Worm (Caenorhabditis elegans): ENCODE data around the gene C01G10.18.

Gene C01G10.18

DNA sequence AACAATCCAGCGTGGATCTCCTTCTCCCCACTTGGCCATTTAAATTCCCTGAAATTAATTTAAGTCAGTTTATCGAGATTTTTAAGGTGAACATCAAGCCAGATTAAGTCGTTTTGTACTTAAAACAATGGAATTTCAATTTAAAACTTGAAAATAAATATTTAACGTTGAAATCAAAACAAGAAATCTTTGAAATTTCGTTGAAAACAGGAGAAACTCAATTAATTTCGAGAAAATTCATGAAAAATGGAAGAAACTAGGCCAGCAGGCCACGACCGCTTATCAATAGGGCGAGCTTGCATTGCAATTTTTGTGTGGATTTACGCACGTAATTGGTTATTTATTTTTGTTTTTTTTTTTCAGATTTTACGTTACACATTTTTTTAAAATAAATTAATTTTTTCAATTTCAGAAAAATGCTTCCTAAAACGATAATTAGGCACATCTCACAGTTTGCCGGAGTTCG is 3.1 kb downstream of the C01G10.18 start, which contains the start of the genes ahsa-1 and C01G10.7:
ahsa-1 (minus strand) TSS at position 51 of the 466 bp plus-strand sequence.
C01G10.7 (plus strand) TSS at position 413 of the 466 bp plus-strand sequence.
- TF ChIP-seq med-1 (GFP tag; optimal IDR thresholded peaks at IDR 0.05; ENCODE audit: insufficient read depth) (no peak), cog-1 (tag; optimal IDR thresholded peaks at IDR 0.05) (peak; percentile 83), flt-1 (GFP tag; IDR thresholded peaks at IDR 0.05) (peak; percentile 77), tab-1 (GFP tag; IDR thresholded peaks at IDR 0.05) (no peak), ztf-23 (GFP tag; IDR thresholded peaks at IDR 0.05) (peak; percentile 89), ref-1 (GFP tag; conservative IDR thresholded peaks at IDR 0.05) (no peak), T22C8.4 (GFP tag; IDR thresholded peaks at IDR 0.05) (no peak), klf-2 (GFP tag; conservative IDR thresholded peaks at IDR 0.05) (no peak), ztf-29 (GFP tag; IDR thresholded peaks at IDR 0.05) (no peak)

DNA sequence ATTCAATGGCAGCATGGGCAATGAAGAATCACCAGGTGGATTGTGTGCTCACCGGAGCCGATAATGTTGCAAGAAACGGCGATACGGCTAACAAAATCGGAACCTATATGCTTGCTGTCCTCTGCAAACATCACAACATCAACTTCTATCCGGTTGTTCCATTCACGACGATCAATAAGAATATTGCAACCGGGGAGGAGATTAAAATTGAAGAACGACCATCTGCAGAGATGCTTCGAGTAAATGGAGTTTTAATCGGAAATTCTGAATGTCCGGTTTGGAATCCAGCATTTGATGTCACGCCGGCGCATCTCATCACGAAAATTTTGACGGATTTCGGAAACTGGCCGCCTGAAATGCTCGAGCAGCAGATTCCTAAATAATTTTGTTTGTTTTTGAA is 4.9 kb downstream of the C01G10.18 start:
- no peak for TF ChIP-seq klf-2 (GFP tag; conservative IDR thresholded peaks at IDR 0.05)
- TF ChIP-seq med-1 (GFP tag; optimal IDR thresholded peaks at IDR 0.05; ENCODE audit: insufficient read depth): no peak
- no peak for TF ChIP-seq flt-1 (GFP tag; IDR thresholded peaks at IDR 0.05)
- TF ChIP-seq T22C8.4 (GFP tag; IDR thresholded peaks at IDR 0.05): no peak
- TF ChIP-seq ref-1 (GFP tag; conservative IDR thresholded peaks at IDR 0.05): no peak
- TF ChIP-seq tab-1 (GFP tag; IDR thresholded peaks at IDR 0.05): no peak
- no peak for TF ChIP-seq ztf-29 (GFP tag; IDR thresholded peaks at IDR 0.05)
- no peak for TF ChIP-seq cog-1 (tag; optimal IDR thresholded peaks at IDR 0.05)
- TF ChIP-seq ztf-23 (GFP tag; IDR thresholded peaks at IDR 0.05): no peak

DNA sequence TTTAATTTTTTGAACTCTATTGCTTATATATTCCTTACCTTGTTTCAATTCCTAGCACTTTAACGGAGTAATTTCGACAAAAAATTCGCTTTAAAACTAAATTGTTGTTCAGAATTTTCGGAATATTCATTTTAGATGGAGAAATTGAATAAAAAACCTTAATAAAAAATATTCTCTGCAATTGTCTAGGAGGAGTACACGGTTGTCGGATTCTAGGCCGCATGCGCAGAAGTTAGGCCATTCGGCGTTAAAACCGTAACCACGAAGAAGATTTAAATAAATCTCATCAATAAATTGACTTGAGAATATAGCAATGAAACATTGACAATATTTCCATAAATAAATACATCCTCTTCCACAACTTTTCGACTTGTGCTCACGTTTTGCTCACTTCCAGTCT is 6.2 kb downstream of the C01G10.18 start, which contains the start of the genes C01G10.10 and C01G10.9:
C01G10.10 (minus strand) TSS at position 151 of the 400 bp plus-strand sequence.
C01G10.9 (plus strand) TSS at position 240 of the 400 bp plus-strand sequence.
- TF ChIP-seq flt-1 (GFP tag; IDR thresholded peaks at IDR 0.05) (0 out of 2 replicates have a peak, but pooled peaks have one; percentile 10), med-1 (GFP tag; optimal IDR thresholded peaks at IDR 0.05; ENCODE audit: insufficient read depth) (no peak)

DNA sequence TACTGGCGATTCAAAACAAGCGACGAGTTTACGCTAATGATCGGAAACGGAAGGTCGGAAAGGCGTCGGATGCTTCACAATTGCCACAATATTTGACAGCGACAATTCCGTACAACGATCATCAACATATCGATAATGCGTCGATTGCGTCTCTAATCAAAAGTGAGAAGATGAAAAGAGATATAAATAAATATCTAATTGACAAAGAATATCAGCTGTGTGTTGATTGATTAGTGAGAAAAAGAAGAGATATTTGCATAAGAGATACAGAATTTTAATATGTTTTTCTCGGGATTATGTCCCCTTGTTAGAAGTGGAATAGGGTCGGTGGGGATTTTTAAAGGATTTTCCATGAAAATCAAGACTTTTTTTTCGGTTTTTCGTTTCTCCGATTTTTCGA is 10.0 kb downstream of the C01G10.18 start:
- TF ChIP-seq cog-1 (tag; optimal IDR thresholded peaks at IDR 0.05): no peak
- no peak for TF ChIP-seq ref-1 (GFP tag; conservative IDR thresholded peaks at IDR 0.05)

DNA sequence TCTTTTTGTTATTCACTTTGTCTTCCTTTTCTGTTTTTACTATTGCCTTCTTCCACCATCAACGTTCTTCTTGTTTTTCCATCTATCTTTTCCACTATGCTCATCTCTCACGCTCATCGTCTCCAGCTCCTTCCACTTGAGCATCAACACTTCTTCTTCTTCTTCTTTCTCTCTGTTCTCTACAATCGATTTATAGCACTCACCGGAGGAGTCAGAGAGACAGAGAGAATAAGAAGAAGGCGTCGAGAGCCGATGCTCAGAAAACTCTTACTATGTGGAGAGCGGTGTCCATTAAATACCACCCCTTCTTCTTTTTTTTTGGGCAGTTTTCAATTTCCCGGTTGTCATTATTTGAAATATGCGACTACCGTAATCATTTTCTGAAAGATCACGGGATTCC is 13.6 kb downstream of the C01G10.18 start:
- TF ChIP-seq flt-1 (GFP tag; IDR thresholded peaks at IDR 0.05): no peak
- TF ChIP-seq T22C8.4 (GFP tag; IDR thresholded peaks at IDR 0.05): no peak
- no peak for TF ChIP-seq ztf-23 (GFP tag; IDR thresholded peaks at IDR 0.05)
- no peak for TF ChIP-seq cog-1 (tag; optimal IDR thresholded peaks at IDR 0.05)
- TF ChIP-seq ref-1 (GFP tag; conservative IDR thresholded peaks at IDR 0.05): no peak
- TF ChIP-seq tab-1 (GFP tag; IDR thresholded peaks at IDR 0.05): no peak
- no peak for TF ChIP-seq klf-2 (GFP tag; conservative IDR thresholded peaks at IDR 0.05)
- TF ChIP-seq ztf-29 (GFP tag; IDR thresholded peaks at IDR 0.05): no peak
- TF ChIP-seq med-1 (GFP tag; optimal IDR thresholded peaks at IDR 0.05; ENCODE audit: insufficient read depth): no peak

DNA sequence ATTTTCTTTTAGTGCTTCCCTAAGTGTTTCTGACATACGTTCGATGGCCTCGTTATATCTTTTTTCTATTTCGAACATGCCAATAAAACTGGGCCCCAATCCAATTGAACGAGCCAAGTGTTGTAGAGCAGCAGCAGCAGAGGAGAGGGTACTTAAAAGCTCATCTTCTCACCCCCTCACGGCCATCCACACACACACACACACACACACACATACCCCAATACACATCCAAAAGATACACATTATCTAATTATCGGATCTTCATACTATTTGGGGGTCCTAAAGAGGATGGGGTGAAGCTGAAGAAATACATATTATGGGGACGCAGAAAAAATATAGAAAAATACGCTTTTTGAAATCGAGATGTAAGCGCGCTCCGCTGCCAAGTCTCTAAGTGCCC is 15.8 kb downstream of the C01G10.18 start:
- 0 out of 2 replicates have a peak, but pooled peaks have one; percentile 37 for TF ChIP-seq flt-1 (GFP tag; IDR thresholded peaks at IDR 0.05)
- TF ChIP-seq ztf-23 (GFP tag; IDR thresholded peaks at IDR 0.05): peak; percentile 53; the same call in 1 of the 2 replicates
- TF ChIP-seq med-1 (GFP tag; optimal IDR thresholded peaks at IDR 0.05; ENCODE audit: insufficient read depth): no peak

DNA sequence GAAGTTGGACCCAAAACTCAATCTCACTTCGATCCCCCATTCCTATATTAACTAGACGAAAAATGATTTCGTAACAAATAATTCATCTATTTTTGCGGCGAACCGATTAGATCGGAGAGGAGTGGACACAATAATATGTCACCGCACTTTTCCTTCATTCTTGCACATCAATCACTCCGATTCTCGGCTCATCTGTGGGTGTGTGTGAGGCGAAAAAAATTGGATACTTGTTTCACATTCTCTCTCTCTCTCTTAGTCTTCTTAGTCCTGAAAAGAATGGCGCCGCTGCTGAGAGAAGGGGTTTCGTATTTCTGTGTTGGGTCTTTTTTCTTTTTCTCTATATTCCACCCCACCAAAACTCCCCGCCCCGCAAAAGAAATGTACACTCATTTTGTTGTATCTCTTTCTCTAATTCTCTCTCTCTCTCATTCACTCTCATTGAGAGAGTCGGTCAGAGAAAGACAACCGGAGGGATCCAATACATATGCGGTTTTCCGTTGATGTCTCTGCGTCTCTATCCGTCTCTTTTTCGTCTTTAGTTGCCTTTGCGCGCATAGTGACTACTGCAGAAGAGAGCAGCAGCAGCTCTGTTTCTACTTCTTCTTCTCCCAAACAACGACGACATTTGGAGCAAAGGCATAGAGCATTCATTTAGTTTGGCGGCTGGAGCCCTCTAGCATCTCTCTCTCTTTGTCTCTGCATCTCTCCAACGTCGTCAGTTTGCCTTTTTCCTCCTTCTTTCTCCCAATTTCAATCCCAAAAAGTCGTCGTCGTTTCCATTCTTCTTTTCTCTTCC is 17.3 kb downstream of the C01G10.18 start, which contains the start of gene unc-76:
unc-76 (plus strand) TSS at position 746 of the 796 bp plus-strand sequence.
- TF ChIP-seq cog-1 (tag; optimal IDR thresholded peaks at IDR 0.05) (peak; percentile 87), tab-1 (GFP tag; IDR thresholded peaks at IDR 0.05) (no peak), flt-1 (GFP tag; IDR thresholded peaks at IDR 0.05) (0 out of 2 replicates have a peak, but pooled peaks have one; percentile 11)

DNA sequence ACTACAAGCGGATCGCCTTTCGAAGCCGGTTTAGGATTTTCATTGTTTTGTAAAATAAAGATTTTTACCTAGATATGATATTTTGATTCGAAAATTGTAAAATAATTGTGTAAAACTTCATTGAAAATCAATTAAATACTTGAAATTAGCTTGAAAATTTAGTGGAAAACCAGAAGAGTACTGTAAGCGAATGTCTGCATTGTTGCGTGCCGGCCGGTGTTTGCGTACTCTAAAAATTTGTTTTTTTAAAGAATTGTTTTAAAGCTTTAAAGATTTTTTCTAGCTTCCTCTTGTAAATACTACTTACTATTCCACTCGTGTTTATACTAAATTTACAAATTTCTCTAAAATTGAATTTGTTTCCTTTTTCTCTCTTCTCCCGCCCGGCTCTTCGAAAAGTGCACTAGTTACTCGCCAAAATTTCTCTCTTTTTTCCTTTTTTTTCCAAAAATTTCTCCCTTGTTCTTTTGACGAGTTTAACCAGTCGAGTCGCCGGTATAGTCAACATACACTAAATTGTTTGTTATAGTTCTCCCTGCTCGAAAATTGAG is 19.0 kb downstream of the C01G10.18 start:
- TF ChIP-seq tab-1 (GFP tag; IDR thresholded peaks at IDR 0.05): no peak
- no peak for TF ChIP-seq med-1 (GFP tag; optimal IDR thresholded peaks at IDR 0.05; ENCODE audit: insufficient read depth)
- TF ChIP-seq ztf-23 (GFP tag; IDR thresholded peaks at IDR 0.05): no peak
- TF ChIP-seq flt-1 (GFP tag; IDR thresholded peaks at IDR 0.05): no peak
- TF ChIP-seq klf-2 (GFP tag; conservative IDR thresholded peaks at IDR 0.05): no peak
- no peak for TF ChIP-seq T22C8.4 (GFP tag; IDR thresholded peaks at IDR 0.05)
- no peak for TF ChIP-seq ztf-29 (GFP tag; IDR thresholded peaks at IDR 0.05)
- no peak for TF ChIP-seq cog-1 (tag; optimal IDR thresholded peaks at IDR 0.05)
- TF ChIP-seq ref-1 (GFP tag; conservative IDR thresholded peaks at IDR 0.05): no peak

DNA sequence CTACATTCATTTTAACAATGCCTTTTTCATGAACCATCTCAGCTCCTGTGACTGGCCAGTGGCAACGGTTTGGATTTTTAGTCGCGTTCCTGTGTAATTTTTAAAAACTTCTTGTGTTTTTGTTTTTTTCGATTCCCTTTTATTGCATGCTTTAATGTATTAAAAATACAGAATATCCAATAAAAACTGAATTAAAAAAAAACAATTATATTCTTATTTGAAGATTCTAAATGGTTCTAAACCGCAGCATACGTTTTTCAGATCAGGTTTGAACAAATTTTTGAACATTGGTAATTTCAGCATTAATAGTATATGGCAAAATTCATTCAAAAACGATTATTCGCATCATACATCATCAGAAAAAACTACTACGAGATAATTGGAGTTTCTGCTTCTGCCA is 20.1 kb downstream of the C01G10.18 start, which contains the start of gene dnj-3:
dnj-3 (plus strand) TSS at position 301 of the 400 bp plus-strand sequence.
- TF ChIP-seq ztf-29 (GFP tag; IDR thresholded peaks at IDR 0.05): no peak
- TF ChIP-seq flt-1 (GFP tag; IDR thresholded peaks at IDR 0.05): no peak
- TF ChIP-seq T22C8.4 (GFP tag; IDR thresholded peaks at IDR 0.05): no peak
- TF ChIP-seq tab-1 (GFP tag; IDR thresholded peaks at IDR 0.05): no peak
- TF ChIP-seq med-1 (GFP tag; optimal IDR thresholded peaks at IDR 0.05; ENCODE audit: insufficient read depth): no peak
- no peak for TF ChIP-seq ref-1 (GFP tag; conservative IDR thresholded peaks at IDR 0.05)
- TF ChIP-seq ztf-23 (GFP tag; IDR thresholded peaks at IDR 0.05): no peak
- no peak for TF ChIP-seq klf-2 (GFP tag; conservative IDR thresholded peaks at IDR 0.05)
- no peak for TF ChIP-seq cog-1 (tag; optimal IDR thresholded peaks at IDR 0.05)

DNA sequence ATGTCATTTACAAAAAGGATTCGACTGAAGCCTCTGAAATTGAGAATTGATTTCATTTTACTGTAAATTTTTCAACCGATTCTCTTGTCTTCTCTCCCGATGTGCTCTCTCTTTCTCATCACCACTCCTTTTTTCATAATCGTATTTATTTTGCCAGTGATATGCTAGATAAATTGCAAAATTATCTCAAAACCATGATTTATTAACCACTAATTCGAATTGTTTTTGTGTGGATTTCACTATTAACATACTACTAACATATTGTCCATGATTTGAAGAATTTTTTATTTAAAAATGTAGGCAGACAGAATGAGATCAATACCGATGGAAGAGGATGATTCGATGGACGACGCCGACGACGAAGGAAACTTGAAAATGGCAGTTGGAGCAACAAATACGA is 21.3 kb downstream of the C01G10.18 start, which contains the start of gene C25D7.10:
C25D7.10 (plus strand) TSS at position 301 of the 400 bp plus-strand sequence.
- TF ChIP-seq ztf-29 (GFP tag; IDR thresholded peaks at IDR 0.05) (no peak), cog-1 (tag; optimal IDR thresholded peaks at IDR 0.05) (no peak), klf-2 (GFP tag; conservative IDR thresholded peaks at IDR 0.05) (no peak)
